Worm (Caenorhabditis elegans) whole organism, mixed stage, embryonic: ENCODE results near the gene Y42G9A.1.

Source experiments
- M03D4.4 ChIP-seq: sonication (generic microtip); optimal IDR thresholded peaks from 2 replicates; lab custom pipeline; 2017; ENCODE audit warnings: mild to moderate bottlenecking, missing genetic modification characterization, missing compliant biosample characterization
- bed-3 ChIP-seq: fragments of 200-800 bp; sonication (Bioruptor generic); optimal IDR thresholded peaks from 3 replicates; lab custom pipeline; 2018; ENCODE audit warnings: mild to moderate bottlenecking, missing genetic modification characterization, moderate library complexity, missing compliant biosample characterization
- blmp-1 ChIP-seq: fragments of 150-350 bp; optimal IDR thresholded peaks from 2 replicates; lab custom pipeline; 2014; ENCODE audit warnings: missing biosample characterization, missing genetic modification characterization
- ceh-43 ChIP-seq: fragments of 200-800 bp; sonication (Bioruptor generic); optimal IDR thresholded peaks from 2 replicates; lab custom pipeline; 2018; ENCODE audit warnings: mild to moderate bottlenecking, missing genetic modification characterization, moderate library complexity, missing compliant biosample characterization
- ceh-83 ChIP-seq: fragments of 200-800 bp; sonication (Bioruptor generic); optimal IDR thresholded peaks from 2 replicates; lab custom pipeline; 2018; ENCODE audit warnings: mild to moderate bottlenecking, missing genetic modification characterization, missing compliant biosample characterization
- ces-1 ChIP-seq: fragments of 150-350 bp; optimal IDR thresholded peaks from 2 replicates; lab custom pipeline; 2014; ENCODE audit warnings: missing biosample characterization, missing genetic modification reagents, missing genetic modification characterization
- cnd-1 ChIP-seq: fragments of 200-800 bp; sonication (Bioruptor generic); optimal IDR thresholded peaks from 2 replicates; lab custom pipeline; 2018; ENCODE audit warnings: mild to moderate bottlenecking, missing genetic modification characterization, missing compliant biosample characterization
- drap-1 ChIP-seq: fragments of 200-800 bp; sonication (Bioruptor generic); optimal IDR thresholded peaks from 3 replicates; lab custom pipeline; 2018; ENCODE audit warnings: mild to moderate bottlenecking, missing genetic modification characterization, missing compliant biosample characterization
- elt-1 ChIP-seq: sonication (generic microtip); optimal IDR thresholded peaks from 2 replicates; lab custom pipeline; 2017; ENCODE audit warnings: missing genetic modification characterization, mild to moderate bottlenecking, missing compliant biosample characterization, antibody characterized with exemption, moderate library complexity, borderline replicate concordance; ENCODE audit not compliant: insufficient read depth
- elt-3 ChIP-seq: fragments of 150-350 bp; optimal IDR thresholded peaks from 2 replicates; lab custom pipeline; 2014; ENCODE audit warnings: missing biosample characterization, missing genetic modification characterization
- ham-2 ChIP-seq: fragments of 200-800 bp; sonication (Bioruptor generic); optimal IDR thresholded peaks from 2 replicates; lab custom pipeline; 2018; ENCODE audit warnings: mild to moderate bottlenecking, missing genetic modification characterization, missing compliant biosample characterization
- hlh-1 ChIP-seq: fragments of 150-350 bp; optimal IDR thresholded peaks from 2 replicates; lab custom pipeline; 2014; ENCODE audit warnings: missing biosample characterization, missing genetic modification reagents, missing genetic modification characterization
- lin-13 ChIP-seq: fragments of 150-350 bp; optimal IDR thresholded peaks from 2 replicates; lab custom pipeline; 2014; ENCODE audit warnings: missing biosample characterization, missing genetic modification characterization
- lsy-2 ChIP-seq: fragments of 150-350 bp; optimal IDR thresholded peaks from 2 replicates; lab custom pipeline; 2014; ENCODE audit warnings: missing biosample characterization, missing genetic modification characterization
- mls-2 ChIP-seq: sonication (generic microtip); optimal IDR thresholded peaks from 2 replicates; lab custom pipeline; 2016; ENCODE audit warnings: mild to moderate bottlenecking, missing genetic modification characterization, moderate library complexity, missing compliant biosample characterization
- nhr-2 ChIP-seq: fragments of 150-350 bp; optimal IDR thresholded peaks from 2 replicates; lab custom pipeline; 2014; ENCODE audit warnings: missing biosample characterization, missing genetic modification characterization
- nhr-237 ChIP-seq: fragments of 150-350 bp; optimal IDR thresholded peaks from 2 replicates; lab custom pipeline; 2014; ENCODE audit warnings: missing biosample characterization, missing genetic modification characterization
- nhr-28 ChIP-seq: fragments of 150-350 bp; optimal IDR thresholded peaks from 2 replicates; lab custom pipeline; 2014; ENCODE audit warnings: missing biosample characterization, missing genetic modification characterization
- pha-4 ChIP-seq: fragments of 150-350 bp; optimal IDR thresholded peaks from 2 replicates; lab custom pipeline; 2018; ENCODE audit warnings: missing biosample characterization, missing genetic modification reagents, missing genetic modification characterization
- snpc-4 ChIP-seq: fragments of 150-350 bp; optimal IDR thresholded peaks from 2 replicates; lab custom pipeline; 2014; ENCODE audit warnings: missing biosample characterization, missing genetic modification characterization
- sptf-1 ChIP-seq: sonication (generic microtip); optimal IDR thresholded peaks from 2 replicates; lab custom pipeline; 2017; ENCODE audit warnings: mild to moderate bottlenecking, missing genetic modification characterization, moderate library complexity, missing compliant biosample characterization
- tbx-8 ChIP-seq: fragments of 200-800 bp; sonication (Bioruptor generic); optimal IDR thresholded peaks from 2 replicates; lab custom pipeline; 2018; ENCODE audit warnings: mild to moderate bottlenecking, missing genetic modification characterization, moderate library complexity, missing compliant biosample characterization
- unc-120 ChIP-seq: sonication (generic microtip); optimal IDR thresholded peaks from 2 replicates; lab custom pipeline; 2017; ENCODE audit warnings: missing genetic modification characterization, missing compliant biosample characterization; ENCODE audit not compliant: poor library complexity, severe bottlenecking
- unc-39 ChIP-seq: fragments of 150-350 bp; optimal IDR thresholded peaks from 2 replicates; lab custom pipeline; 2014; ENCODE audit warnings: missing biosample characterization, missing genetic modification characterization
- unc-62 ChIP-seq: fragments of 150-350 bp; optimal IDR thresholded peaks from 2 replicates; lab custom pipeline; 2014; ENCODE audit warnings: missing biosample characterization, missing genetic modification reagents, missing genetic modification characterization
- zip-8 ChIP-seq: fragments of 150-350 bp; optimal IDR thresholded peaks from 2 replicates; lab custom pipeline; 2014; ENCODE audit warnings: missing biosample characterization, missing genetic modification characterization
- ztf-11 ChIP-seq: fragments of 150-350 bp; optimal IDR thresholded peaks from 2 replicates; lab custom pipeline; 2014; ENCODE audit warnings: missing biosample characterization, missing genetic modification characterization

Y42G9A.1 gene

ce11 chrIII:6138457-6138856 lies 11.3 kb upstream of the Y42G9A.1 start:
- no peak for TF ChIP-seq ham-2 (GFP tag; lab: Kevin White, UChicago)
- TF ChIP-seq unc-62 (GFP tag; lab: Kevin White, UChicago), result peak; percentile 86
- TF ChIP-seq sptf-1 (tag; lab: Kevin White, UChicago), result peak; percentile 2
- TF ChIP-seq M03D4.4 (tag; lab: Kevin White, UChicago), result peak; percentile 43
- no peak for TF ChIP-seq bed-3
- no peak for TF ChIP-seq drap-1
- peak; percentile 15 for TF ChIP-seq cnd-1 (tag; lab: Kevin White, UChicago)
- TF ChIP-seq ceh-43 (GFP tag; lab: Kevin White, UChicago), result no peak
- TF ChIP-seq unc-120 (tag; lab: Kevin White, UChicago), result peak; percentile 91
- peak; percentile 4 for TF ChIP-seq mls-2 (tag; lab: Kevin White, UChicago)
- TF ChIP-seq elt-3 (tag; lab: Kevin White, UChicago), result no peak
- peak; percentile 21 for TF ChIP-seq ces-1 (GFP tag; lab: Kevin White, UChicago)
- TF ChIP-seq hlh-1 (tag; lab: Kevin White, UChicago), result peak; percentile 72
- TF ChIP-seq nhr-2 (tag; lab: Kevin White, UChicago), result no peak

- no peak for TF ChIP-seq unc-62 (GFP tag; lab: Kevin White, UChicago)
- TF ChIP-seq nhr-28 (tag; lab: Kevin White, UChicago), result no peak
- TF ChIP-seq ces-1 (GFP tag; lab: Kevin White, UChicago), result no peak
- TF ChIP-seq bed-3, result no peak
Measured at ce11 chrIII:6139328-6139727, 10.4 kb upstream of the Y42G9A.1 start.

- TF ChIP-seq ces-1 (GFP tag; lab: Kevin White, UChicago) (peak; percentile 30), cnd-1 (tag; lab: Kevin White, UChicago) (no peak), unc-120 (tag; lab: Kevin White, UChicago) (peak; percentile 12)
Measured at ce11 chrIII:6139932-6140612, 9.7 kb upstream of the Y42G9A.1 start.

ce11 chrIII:6140818-6141217 lies 8.9 kb upstream of the Y42G9A.1 start:
- TF ChIP-seq elt-3 (tag; lab: Kevin White, UChicago) (no peak), ceh-43 (GFP tag; lab: Kevin White, UChicago) (no peak), nhr-237 (tag; lab: Kevin White, UChicago) (no peak), zip-8 (tag; lab: Kevin White, UChicago) (no peak), cnd-1 (tag; lab: Kevin White, UChicago) (no peak), bed-3 (no peak), mls-2 (tag; lab: Kevin White, UChicago) (no peak), nhr-2 (tag; lab: Kevin White, UChicago) (no peak), elt-1 (tag; lab: Kevin White, UChicago) (no peak), snpc-4 (tag; lab: Kevin White, UChicago) (no peak), lsy-2 (tag; lab: Kevin White, UChicago) (no peak), unc-120 (tag; lab: Kevin White, UChicago) (no peak), lin-13 (tag; lab: Kevin White, UChicago) (no peak)

ce11 chrIII:6141532-6141931 lies 8.2 kb upstream of the Y42G9A.1 start:
- no peak for TF ChIP-seq unc-39 (tag; lab: Kevin White, UChicago)

ce11 chrIII:6144390-6144962 lies 5.3 kb upstream of the Y42G9A.1 start:
- TF ChIP-seq ces-1 (GFP tag; lab: Kevin White, UChicago) (no peak), ceh-43 (GFP tag; lab: Kevin White, UChicago) (no peak), pha-4 (tag; lab: Kevin White, UChicago) (no peak), tbx-8 (GFP tag; lab: Kevin White, UChicago) (no peak), hlh-1 (tag; lab: Kevin White, UChicago) (no peak), blmp-1 (no peak), nhr-2 (tag; lab: Kevin White, UChicago) (no peak), cnd-1 (tag; lab: Kevin White, UChicago) (no peak), nhr-237 (tag; lab: Kevin White, UChicago) (no peak), ham-2 (GFP tag; lab: Kevin White, UChicago) (no peak), bed-3 (no peak), M03D4.4 (tag; lab: Kevin White, UChicago) (no peak), ceh-83 (GFP tag; lab: Kevin White, UChicago) (no peak), ztf-11 (tag; lab: Kevin White, UChicago) (no peak)
